Worm (Caenorhabditis elegans) whole organism, L4/young adult: ENCODE results near the gene ltah-1.2.

ENCODE experiments used
- W03F9.2 ChIP-seq: fragments of 150-350 bp; optimal IDR thresholded peaks from 2 replicates; lab custom pipeline; 2014; ENCODE audit warnings: missing biosample characterization, missing genetic modification characterization
- dao-5 ChIP-seq: sonication (generic microtip); optimal IDR thresholded peaks from 2 replicates; lab custom pipeline; 2016; ENCODE audit warnings: missing genotype, missing genetic modification characterization, moderate library complexity, missing compliant biosample characterization
- him-1 ChIP-seq: sonication (generic microtip); optimal IDR thresholded peaks from 2 replicates; lab custom pipeline; 2016; ENCODE audit warnings: missing genotype, missing genetic modification reagents, missing genetic modification characterization, missing compliant biosample characterization

- no peak for TF ChIP-seq W03F9.2 (tag; lab: Kevin White, UChicago)
- no peak for TF ChIP-seq him-1 (tag; lab: Kevin White, UChicago)
- TF ChIP-seq dao-5 (tag; lab: Kevin White, UChicago): no peak
These were observed 39.4 kb upstream of the ltah-1.2 start for ce11 chrIV:3652223-3652622.
